Fruit fly (Drosophila melanogaster) whole organism, embryonic: ENCODE measurements around the gene CG3123.
A peak's percentile ranks its signal among the peaks of the same experiment; 100 is the strongest.

Experiments used
- CG10209 ChIP-seq: fragments of 200-800 bp; sonication (Bioruptor generic); optimal IDR thresholded peaks from 3 replicates; lab custom pipeline; 2017; ENCODE audit warnings: missing biosample characterization, mild to moderate bottlenecking, missing genetic modification characterization, missing genetic modification reagents
- CG10565 ChIP-seq: fragments of 200-800 bp; sonication (Bioruptor generic); optimal IDR thresholded peaks from 3 replicates; lab custom pipeline; 2016; ENCODE audit warnings: missing biosample characterization, mild to moderate bottlenecking, missing genetic modification characterization
- CG10979 ChIP-seq: fragments of 200-800 bp; sonication (Bioruptor generic); optimal IDR thresholded peaks from 2 replicates; lab custom pipeline; 2018; ENCODE audit warnings: missing biosample characterization, mild to moderate bottlenecking, missing genetic modification characterization, moderate library complexity
- CG11504 ChIP-seq: fragments of 200-800 bp; sonication (Bioruptor generic); optimal IDR thresholded peaks from 3 replicates; lab custom pipeline; 2019; ENCODE audit warnings: missing biosample characterization, mild to moderate bottlenecking, missing genetic modification characterization, moderate library complexity
- CG12391 ChIP-seq: fragments of 200-800 bp; sonication (Bioruptor generic); optimal IDR thresholded peaks from 3 replicates; lab custom pipeline; 2018; ENCODE audit warnings: missing biosample characterization, mild to moderate bottlenecking, missing genetic modification characterization, moderate library complexity
- CG12659 ChIP-seq: fragments of 200-800 bp; sonication (Bioruptor generic); optimal IDR thresholded peaks from 3 replicates; lab custom pipeline; 2017; ENCODE audit warnings: mild to moderate bottlenecking, missing biosample characterization, missing genetic modification reagents, missing genetic modification characterization
- CG14667 ChIP-seq: fragments of 200-800 bp; sonication (Bioruptor generic); IDR thresholded peaks from 2 replicates; pipeline ENCODE4 v1.3.6; 2022; ENCODE audit warnings: missing biosample characterization, missing genetic modification characterization
- CG15696 ChIP-seq: fragments of 200-800 bp; sonication (Bioruptor generic); optimal IDR thresholded peaks from 2 replicates; lab custom pipeline; 2019; ENCODE audit warnings: missing biosample characterization, mild to moderate bottlenecking, missing genetic modification characterization, moderate library complexity
- CG17568 ChIP-seq: fragments of 200-800 bp; sonication (Bioruptor generic); optimal IDR thresholded peaks from 2 replicates; lab custom pipeline; 2018; ENCODE audit warnings: missing biosample characterization, mild to moderate bottlenecking, missing genetic modification characterization, moderate library complexity
- CG17912 ChIP-seq: fragments of 200-800 bp; sonication (Bioruptor generic); optimal IDR thresholded peaks from 2 replicates; lab custom pipeline; 2018; ENCODE audit warnings: missing biosample characterization, mild to moderate bottlenecking, missing genetic modification characterization
- CG18011 ChIP-seq: fragments of 200-800 bp; sonication (Bioruptor generic); optimal IDR thresholded peaks from 2 replicates; lab custom pipeline; 2017; ENCODE audit warnings: missing biosample characterization, missing genetic modification characterization, mild to moderate bottlenecking, moderate library complexity, missing genotype
- CG18599 ChIP-seq: fragments of 200-800 bp; sonication (Bioruptor generic); optimal IDR thresholded peaks from 3 replicates; lab custom pipeline; 2017; ENCODE audit warnings: missing biosample characterization, missing genetic modification characterization, mild to moderate bottlenecking, moderate library complexity, missing genetic modification reagents
- CG2199 ChIP-seq: fragments of 200-800 bp; sonication (Bioruptor generic); IDR thresholded peaks from 3 replicates; pipeline ENCODE4 v1.3.6; 2022; ENCODE audit warnings: missing biosample characterization, missing genetic modification characterization
- CG2678 ChIP-seq: fragments of 200-800 bp; sonication (Bioruptor generic); optimal IDR thresholded peaks from 3 replicates; lab custom pipeline; 2019; ENCODE audit warnings: missing biosample characterization, mild to moderate bottlenecking, missing genetic modification characterization, moderate library complexity
- CG3065 ChIP-seq: fragments of 200-800 bp; sonication (Bioruptor generic); optimal IDR thresholded peaks from 2 replicates; lab custom pipeline; 2016; ENCODE audit warnings: missing biosample characterization, missing genetic modification characterization
- CG32767 ChIP-seq: fragments of 200-800 bp; sonication (Bioruptor generic); IDR thresholded peaks from 2 replicates; pipeline ENCODE4 v1.3.6; 2022; ENCODE audit warnings: missing biosample characterization, missing genetic modification characterization
- CG32772 ChIP-seq: fragments of 200-800 bp; sonication (Bioruptor generic); IDR thresholded peaks from 2 replicates; pipeline ENCODE4 v1.3.6; 2022; ENCODE audit warnings: missing biosample characterization, missing genetic modification characterization
- CG34224 ChIP-seq: fragments of 200-800 bp; sonication (Bioruptor generic); IDR thresholded peaks from 3 replicates; pipeline ENCODE4 v1.3.6; 2022; ENCODE audit warnings: missing biosample characterization, missing genetic modification characterization; ENCODE audit not compliant: partially characterized antibody
- CG34376 ChIP-seq: fragments of 200-800 bp; sonication (Bioruptor generic); optimal IDR thresholded peaks from 2 replicates; lab custom pipeline; 2018; ENCODE audit warnings: missing biosample characterization, mild to moderate bottlenecking, missing genetic modification characterization
- CG3847 ChIP-seq: fragments of 200-800 bp; sonication (Bioruptor generic); IDR thresholded peaks from 2 replicates; pipeline ENCODE4 v1.3.6; 2022; ENCODE audit warnings: missing biosample characterization, missing genetic modification characterization
- CG6175 ChIP-seq: fragments of 200-800 bp; sonication (Bioruptor generic); IDR thresholded peaks from 3 replicates; pipeline ENCODE4 v1.3.6; 2022; ENCODE audit warnings: missing biosample characterization, missing genetic modification characterization
- CG6272 ChIP-seq: fragments of 200-800 bp; sonication (Bioruptor generic); IDR thresholded peaks from 2 replicates; pipeline ENCODE4 v1.3.6; 2022; ENCODE audit warnings: missing biosample characterization, missing genetic modification characterization
- CG7372 ChIP-seq: fragments of 200-800 bp; sonication (Bioruptor generic); IDR thresholded peaks from 2 replicates; pipeline ENCODE4 v1.3.6; 2022; ENCODE audit warnings: missing biosample characterization, missing genetic modification characterization
- CG7556 ChIP-seq: fragments of 200-800 bp; sonication (Bioruptor generic); optimal IDR thresholded peaks from 2 replicates; lab custom pipeline; 2017; ENCODE audit warnings: missing biosample characterization, mild to moderate bottlenecking, missing genetic modification characterization
- CG7745 ChIP-seq: fragments of 200-800 bp; sonication (Bioruptor generic); optimal IDR thresholded peaks from 2 replicates; lab custom pipeline; 2018; ENCODE audit warnings: missing biosample characterization, mild to moderate bottlenecking, missing genetic modification characterization, moderate library complexity
- CG7963 ChIP-seq: fragments of 200-800 bp; sonication (Bioruptor generic); IDR thresholded peaks from 3 replicates; pipeline ENCODE4 v1.3.6; 2022; ENCODE audit warnings: missing biosample characterization, missing genetic modification characterization; ENCODE audit not compliant: partially characterized antibody
- CG9215 ChIP-seq: fragments of 200-800 bp; sonication (Bioruptor generic); IDR thresholded peaks from 2 replicates; pipeline ENCODE4 v1.3.6; 2022; ENCODE audit warnings: missing biosample characterization, missing genetic modification characterization
- Deaf1 ChIP-seq: fragments of 200-800 bp; optimal IDR thresholded peaks from 3 replicates; lab custom pipeline; 2019; ENCODE audit warnings: missing biosample characterization, mild to moderate bottlenecking, missing genetic modification characterization, moderate library complexity
- Fer2 ChIP-seq: fragments of 200-800 bp; sonication (Bioruptor generic); optimal IDR thresholded peaks from 2 replicates; lab custom pipeline; 2018; ENCODE audit warnings: missing biosample characterization, mild to moderate bottlenecking, missing genetic modification characterization, moderate library complexity
- HmgZ ChIP-seq: fragments of 200-800 bp; sonication (Bioruptor generic); optimal IDR thresholded peaks from 2 replicates; lab custom pipeline; 2018; ENCODE audit warnings: missing biosample characterization, mild to moderate bottlenecking, missing genetic modification characterization
- Hr51 ChIP-seq, 2 experiments: fragments of 200-800 bp; sonication (Bioruptor generic); optimal IDR thresholded peaks; 2 replicates in 1 of 2; 3 replicates in 1 of 2; lab custom pipeline; 2016 to 2018; ENCODE audit warnings: missing biosample characterization in 2 of 2, missing genetic modification characterization in 2 of 2, mild to moderate bottlenecking in 1 of 2, moderate library complexity in 1 of 2
- MESR4 ChIP-seq: fragments of 200-800 bp; sonication (Bioruptor generic); optimal IDR thresholded peaks from 2 replicates; lab custom pipeline; 2018; ENCODE audit warnings: missing biosample characterization, mild to moderate bottlenecking, missing genetic modification characterization, moderate library complexity
- Oaz ChIP-seq: fragments of 200-800 bp; sonication (Bioruptor generic); IDR thresholded peaks from 2 replicates; pipeline ENCODE4 v1.3.6; 2022; ENCODE audit warnings: missing biosample characterization, missing genetic modification characterization
- Rx ChIP-seq: fragments of 200-800 bp; sonication (Bioruptor generic); IDR thresholded peaks from 2 replicates; pipeline ENCODE4 v1.3.6; 2022; ENCODE audit warnings: missing biosample characterization, missing genetic modification characterization
- Sry-β ChIP-seq: fragments of 200-800 bp; sonication (Bioruptor generic); optimal IDR thresholded peaks from 2 replicates; lab custom pipeline; 2018; ENCODE audit warnings: missing biosample characterization, mild to moderate bottlenecking, missing genetic modification characterization, moderate library complexity
- Xbp1 ChIP-seq: fragments of 200-800 bp; sonication (Bioruptor generic); optimal IDR thresholded peaks from 3 replicates; lab custom pipeline; 2016; ENCODE audit warnings: missing biosample characterization, mild to moderate bottlenecking, missing genetic modification characterization
- Xrp1 ChIP-seq: fragments of 200-800 bp; sonication (Bioruptor generic); IDR thresholded peaks from 2 replicates; pipeline ENCODE4 v1.3.6; 2022; ENCODE audit warnings: missing biosample characterization, missing genetic modification characterization
- ac ChIP-seq: fragments of 200-800 bp; sonication (Bioruptor generic); optimal IDR thresholded peaks from 3 replicates; lab custom pipeline; 2017; ENCODE audit warnings: missing biosample characterization, mild to moderate bottlenecking, missing genetic modification characterization
- bcd ChIP-seq: fragments of 200-800 bp; sonication (Bioruptor generic); optimal IDR thresholded peaks from 2 replicates; lab custom pipeline; 2017; ENCODE audit warnings: missing biosample characterization, mild to moderate bottlenecking, missing genetic modification characterization
- chinmo ChIP-seq: fragments of 200-800 bp; sonication (Bioruptor generic); IDR thresholded peaks from 4 replicates; pipeline ENCODE4 v1.3.6; 2022; ENCODE audit warnings: missing biosample characterization, missing genetic modification characterization; ENCODE audit not compliant: partially characterized antibody
- chm ChIP-seq: fragments of 200-800 bp; sonication (Bioruptor generic); IDR thresholded peaks from 2 replicates; pipeline ENCODE4 v1.3.6; 2022; ENCODE audit warnings: missing biosample characterization, missing genetic modification characterization
- croc ChIP-seq: fragments of 200-800 bp; sonication (Bioruptor generic); conservative IDR thresholded peaks from 3 replicates; pipeline ENCODE4 v1.3.6; 2022; ENCODE audit warnings: missing biosample characterization, missing genetic modification characterization
- en ChIP-seq: fragments of 200-800 bp; sonication (Bioruptor generic); optimal IDR thresholded peaks from 2 replicates; lab custom pipeline; 2016; ENCODE audit warnings: missing biosample characterization, missing genetic modification characterization
- h ChIP-seq: fragments of >200 bp; optimal IDR thresholded peaks from 2 replicates; lab custom pipeline; 2017
- klu ChIP-seq: fragments of 200-800 bp; sonication (Bioruptor generic); IDR thresholded peaks from 2 replicates; pipeline ENCODE4 v1.3.6; 2022; ENCODE audit warnings: missing biosample characterization, missing genetic modification characterization
- lab ChIP-seq: fragments of 200-800 bp; sonication (Bioruptor generic); optimal IDR thresholded peaks from 3 replicates; lab custom pipeline; 2017; ENCODE audit warnings: missing biosample characterization, missing genetic modification characterization, mild to moderate bottlenecking, moderate library complexity, missing genetic modification reagents
- pho ChIP-seq: fragments of 200-800 bp; sonication (Bioruptor generic); optimal IDR thresholded peaks from 2 replicates; lab custom pipeline; 2016; ENCODE audit warnings: missing biosample characterization, missing genetic modification characterization
- rib ChIP-seq: fragments of 200-800 bp; sonication (Bioruptor generic); IDR thresholded peaks from 2 replicates; pipeline ENCODE4 v1.3.6; 2022; ENCODE audit warnings: missing biosample characterization, missing genetic modification characterization
- trem ChIP-seq: fragments of 200-800 bp; optimal IDR thresholded peaks from 3 replicates; lab custom pipeline; 2019; ENCODE audit warnings: missing biosample characterization, mild to moderate bottlenecking, missing genetic modification characterization, moderate library complexity
- tx ChIP-seq: fragments of 200-800 bp; sonication (Bioruptor generic); optimal IDR thresholded peaks from 2 replicates; lab custom pipeline; 2016; ENCODE audit warnings: missing biosample characterization, missing genetic modification characterization
- unpg ChIP-seq: fragments of 200-800 bp; sonication (Bioruptor generic); optimal IDR thresholded peaks from 3 replicates; lab custom pipeline; 2018; ENCODE audit warnings: missing biosample characterization, mild to moderate bottlenecking, missing genetic modification characterization, moderate library complexity

The CG3123 gene

DNA sequence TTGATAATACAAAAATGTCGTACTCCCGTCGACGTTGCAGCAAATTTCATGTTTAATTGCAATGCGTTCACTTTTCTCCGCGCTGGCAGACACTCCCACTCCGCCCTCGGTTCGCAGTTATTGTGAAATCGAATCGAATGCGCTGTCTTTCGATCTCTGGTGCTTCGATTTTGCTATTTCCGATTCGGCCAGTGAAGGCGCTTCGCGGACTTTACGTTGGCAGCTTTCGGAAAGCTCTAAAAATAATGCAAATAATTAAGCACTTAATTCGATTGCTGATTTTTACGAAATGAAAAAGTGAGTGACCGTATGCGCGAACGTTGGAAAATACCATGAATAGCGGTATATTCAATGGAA, 48.9 kb upstream of the CG3123 start, which contains the start of gene Ifrd1:
Gene Ifrd1, minus strand, starts transcription at position 305 of the 357 bp plus-strand sequence.
- TF ChIP-seq CG3847 (GFP tag; lab: Robert Waterston, UW) = no peak
- TF ChIP-seq rib (GFP tag; lab: Robert Waterston, UW) = 0 out of 2 replicates have a peak, but pooled peaks have one; percentile 13
- no peak for TF ChIP-seq tx (GFP tag; lab: Kevin White, UChicago)
- no peak for TF ChIP-seq Xrp1 (GFP tag; lab: Robert Waterston, UW)
- TF ChIP-seq CG10209 (GFP tag; lab: Kevin White, UChicago) = no peak
- no peak for TF ChIP-seq CG15696
- TF ChIP-seq CG7556 (GFP tag; lab: Kevin White, UChicago) = no peak
- TF ChIP-seq Oaz = no peak
- TF ChIP-seq croc (GFP tag; lab: Robert Waterston, UW) = no peak
- no peak for TF ChIP-seq Sry-β
- TF ChIP-seq bcd = no peak
- peak; percentile 11 for TF ChIP-seq CG17568 (GFP tag; lab: Kevin White, UChicago)
- TF ChIP-seq CG11504 (tag; lab: Kevin White, UChicago) = no peak
- no peak for TF ChIP-seq CG32772
- peak; percentile 62; the same call in 1 of the 2 replicates for TF ChIP-seq chm (GFP tag; lab: Robert Waterston, UW)
- no peak for TF ChIP-seq CG10979
- no peak for TF ChIP-seq CG7963 (GFP tag; lab: Robert Waterston, UW)
- TF ChIP-seq trem (tag; lab: Kevin White, UChicago) = no peak
- TF ChIP-seq CG12659 (GFP tag; lab: Kevin White, UChicago) = no peak
- no peak for TF ChIP-seq CG9215 (GFP tag; lab: Robert Waterston, UW)
- TF ChIP-seq CG2678 (tag; lab: Kevin White, UChicago) = no peak
- TF ChIP-seq CG34224 (GFP tag; lab: Robert Waterston, UW) = no peak
- TF ChIP-seq CG18011 = no peak
- TF ChIP-seq pho (GFP tag; lab: Kevin White, UChicago) = no peak
- TF ChIP-seq CG34376 = no peak
- peak; percentile 5 for TF ChIP-seq Deaf1
- no peak for TF ChIP-seq unpg
- no peak for TF ChIP-seq Fer2 (tag; lab: Kevin White, UChicago)
- TF ChIP-seq CG7745 (tag; lab: Kevin White, UChicago) = peak; percentile 100
- no peak for TF ChIP-seq CG10565 (GFP tag; lab: Kevin White, UChicago)
- no peak for TF ChIP-seq lab (GFP tag; lab: Kevin White, UChicago)
- no peak for TF ChIP-seq CG6175 (GFP tag; lab: Robert Waterston, UW)
- TF ChIP-seq CG7372 (GFP tag; lab: Robert Waterston, UW) = no peak
- TF ChIP-seq Rx (GFP tag; lab: Robert Waterston, UW) = no peak
- TF ChIP-seq h = no peak
- no peak for TF ChIP-seq CG6272
- no peak for TF ChIP-seq Xbp1 (GFP tag; lab: Kevin White, UChicago)
- TF ChIP-seq CG18599 (GFP tag; lab: Kevin White, UChicago) = no peak
- no peak for TF ChIP-seq ac
- TF ChIP-seq klu (GFP tag; lab: Robert Waterston, UW) = no peak
- 0 out of 3 replicates have a peak, but pooled peaks have one; percentile 9 for TF ChIP-seq CG2199 (GFP tag; lab: Robert Waterston, UW)
- no peak for TF ChIP-seq CG17912 (GFP tag; lab: Kevin White, UChicago)
- no peak for TF ChIP-seq CG3065 (GFP tag; lab: Kevin White, UChicago)
- TF ChIP-seq CG14667 = no peak
- TF ChIP-seq Hr51 (GFP tag; optimal IDR thresholded peaks at IDR 0.05; lab: Kevin White, UChicago) = no peak
- TF ChIP-seq chinmo (GFP tag; lab: Robert Waterston, UW) = peak; percentile 38; the same call in 2 of the 4 replicates
- no peak for TF ChIP-seq CG12391 (tag; lab: Kevin White, UChicago)
- TF ChIP-seq en (GFP tag; lab: Kevin White, UChicago) = no peak
- TF ChIP-seq HmgZ (tag; lab: Kevin White, UChicago) = no peak
- peak; percentile 82 for TF ChIP-seq MESR4 (GFP tag; lab: Kevin White, UChicago)
- no peak for TF ChIP-seq CG32767
